Worm (Caenorhabditis elegans): ENCODE measurements around the gene par-3.

ce11 chrIII:5630350-5630749, 33.7 kb upstream of the par-3 start:
- TF ChIP-seq unc-130 (GFP tag; optimal IDR thresholded peaks at IDR 0.05) (no peak), ama-1 (optimal IDR thresholded peaks at IDR 0.05) (no peak), ama-1 (GFP tag; optimal IDR thresholded peaks at IDR 0.05) (no peak), lsl-1 (GFP tag; optimal IDR thresholded peaks at IDR 0.05) (no peak)
